Worm (Caenorhabditis elegans) whole organism, young adult: Measurements from ENCODE around the gene clec-185.
A peak's percentile ranks its signal among the peaks of the same experiment; 100 is the strongest.

Source experiments
- B0019.2 ChIP-seq: fragments of 200-800 bp; sonication (Bioruptor generic); conservative IDR thresholded peaks from 2 replicates; pipeline ENCODE4 v1.3.6; 2022; ENCODE audit warnings: missing genetic modification reagents, missing genetic modification characterization, missing compliant biosample characterization
- F10E7.11 ChIP-seq: sonication (generic microtip); optimal IDR thresholded peaks from 2 replicates; lab custom pipeline; 2017; ENCODE audit warnings: mild to moderate bottlenecking, missing genetic modification characterization, moderate library complexity, missing compliant biosample characterization
- F52B5.7 ChIP-seq: sonication (generic microtip); optimal IDR thresholded peaks from 2 replicates; lab custom pipeline; 2016; ENCODE audit warnings: mild to moderate bottlenecking, missing genetic modification characterization, missing compliant biosample characterization
- F55B11.4 ChIP-seq: sonication (generic microtip); optimal IDR thresholded peaks from 2 replicates; lab custom pipeline; 2016; ENCODE audit warnings: missing compliant biosample characterization, missing genetic modification characterization, borderline replicate concordance; ENCODE audit not compliant: insufficient read depth
- F57C9.4 ChIP-seq: sonication (generic microtip); optimal IDR thresholded peaks from 2 replicates; lab custom pipeline; 2017; ENCODE audit warnings: mild to moderate bottlenecking, missing genetic modification characterization, missing compliant biosample characterization
- T26A5.8 ChIP-seq: sonication (generic microtip); optimal IDR thresholded peaks from 2 replicates; lab custom pipeline; 2016; ENCODE audit warnings: missing genetic modification characterization, missing compliant biosample characterization
- Y53F4B.3 ChIP-seq: fragments of 200-800 bp; sonication (Bioruptor generic); IDR thresholded peaks from 2 replicates; pipeline ENCODE4 v1.3.6; 2022; ENCODE audit warnings: missing genetic modification reagents, missing genetic modification characterization, missing compliant biosample characterization
- Y53G8AR.9 ChIP-seq: fragments of 200-800 bp; sonication (Bioruptor generic); conservative IDR thresholded peaks from 2 replicates; pipeline ENCODE4 v1.3.6; 2022; ENCODE audit warnings: missing genetic modification reagents, missing genetic modification characterization, missing compliant biosample characterization
- Y67H2A.10 ChIP-seq: fragments of 200-800 bp; sonication (Bioruptor generic); conservative IDR thresholded peaks from 2 replicates; pipeline ENCODE4 v1.3.6; 2022; ENCODE audit warnings: missing genetic modification reagents, missing genetic modification characterization, missing compliant biosample characterization
- Y79H2A.3 ChIP-seq: fragments of 200-800 bp; sonication (Bioruptor generic); conservative IDR thresholded peaks from 2 replicates; pipeline ENCODE4 v1.3.6; 2022; ENCODE audit warnings: missing genetic modification reagents, missing genetic modification characterization, missing compliant biosample characterization
- Y95B8A.8 ChIP-seq: fragments of 200-800 bp; sonication (Bioruptor generic); IDR thresholded peaks from 2 replicates; pipeline ENCODE4 v1.3.6; 2022; ENCODE audit warnings: missing genetic modification reagents, missing genetic modification characterization, missing compliant biosample characterization
- akir-1 ChIP-seq: fragments of 200-800 bp; sonication (Bioruptor generic); optimal IDR thresholded peaks from 2 replicates; lab custom pipeline; 2018; ENCODE audit warnings: mild to moderate bottlenecking, missing genetic modification characterization, moderate library complexity, missing compliant biosample characterization
- aptf-2 ChIP-seq: fragments of 200-800 bp; sonication (Bioruptor generic); conservative IDR thresholded peaks from 2 replicates; pipeline ENCODE4 v1.3.6; 2022; ENCODE audit warnings: missing genetic modification reagents, missing genetic modification characterization, missing compliant biosample characterization
- atf-7 ChIP-seq: sonication (generic microtip); optimal IDR thresholded peaks from 2 replicates; lab custom pipeline; 2017; ENCODE audit warnings: mild to moderate bottlenecking, missing genetic modification characterization, missing compliant biosample characterization
- athp-1 ChIP-seq: sonication (generic microtip); optimal IDR thresholded peaks from 2 replicates; lab custom pipeline; 2017; ENCODE audit warnings: mild to moderate bottlenecking, missing genetic modification characterization, missing compliant biosample characterization
- attf-3 ChIP-seq: fragments of 200-800 bp; sonication (Bioruptor generic); conservative IDR thresholded peaks from 2 replicates; pipeline ENCODE4 v1.3.6; 2022; ENCODE audit warnings: missing genetic modification reagents, missing genetic modification characterization, missing compliant biosample characterization
- attf-5 ChIP-seq: fragments of 200-800 bp; sonication (Bioruptor generic); optimal IDR thresholded peaks from 2 replicates; lab custom pipeline; 2018; ENCODE audit warnings: mild to moderate bottlenecking, missing genetic modification characterization, missing compliant biosample characterization
- attf-6 ChIP-seq: fragments of 200-800 bp; sonication (Bioruptor generic); IDR thresholded peaks from 2 replicates; pipeline ENCODE4 v1.3.6; 2022; ENCODE audit warnings: missing genetic modification reagents, missing genetic modification characterization, missing compliant biosample characterization
- ccch-3 ChIP-seq: fragments of 200-800 bp; sonication (Bioruptor generic); optimal IDR thresholded peaks from 2 replicates; lab custom pipeline; 2018; ENCODE audit warnings: mild to moderate bottlenecking, missing genetic modification characterization, missing compliant biosample characterization
- dpff-1 ChIP-seq: sonication (generic microtip); optimal IDR thresholded peaks from 2 replicates; lab custom pipeline; 2017; ENCODE audit warnings: mild to moderate bottlenecking, missing genetic modification characterization, missing compliant biosample characterization
- egl-44 ChIP-seq: fragments of 200-800 bp; sonication (Bioruptor generic); IDR thresholded peaks from 2 replicates; pipeline ENCODE4 v1.3.6; 2022; ENCODE audit warnings: missing genetic modification reagents, missing genetic modification characterization, missing compliant biosample characterization
- ekl-4 ChIP-seq: fragments of 200-800 bp; sonication (Bioruptor generic); IDR thresholded peaks from 2 replicates; pipeline ENCODE4 v1.3.6; 2022; ENCODE audit warnings: missing genetic modification reagents, missing genetic modification characterization, missing compliant biosample characterization
- ets-4 ChIP-seq: fragments of 200-800 bp; sonication (Bioruptor generic); optimal IDR thresholded peaks from 2 replicates; lab custom pipeline; 2018; ENCODE audit warnings: mild to moderate bottlenecking, missing genetic modification characterization, missing compliant biosample characterization
- gei-17 ChIP-seq: fragments of 200-800 bp; sonication (Bioruptor generic); optimal IDR thresholded peaks from 2 replicates; lab custom pipeline; 2018; ENCODE audit warnings: mild to moderate bottlenecking, missing genetic modification characterization, missing compliant biosample characterization
- him-1 ChIP-seq: sonication (generic microtip); optimal IDR thresholded peaks from 2 replicates; lab custom pipeline; 2016; ENCODE audit warnings: missing genotype, missing genetic modification reagents, missing genetic modification characterization, missing compliant biosample characterization
- hlh-12 ChIP-seq: sonication (generic microtip); optimal IDR thresholded peaks from 2 replicates; lab custom pipeline; 2016; ENCODE audit warnings: missing genetic modification characterization, missing compliant biosample characterization
- hmg-1.2 ChIP-seq: fragments of 200-800 bp; sonication (Bioruptor generic); IDR thresholded peaks from 2 replicates; pipeline ENCODE4 v1.3.6; 2022; ENCODE audit warnings: missing genetic modification reagents, missing genetic modification characterization, missing compliant biosample characterization
- hrde-1 ChIP-seq: sonication (generic microtip); optimal IDR thresholded peaks from 2 replicates; lab custom pipeline; 2016; ENCODE audit warnings: missing genetic modification characterization, mild to moderate bottlenecking, missing compliant biosample characterization, moderate library complexity, missing genotype, missing genetic modification reagents, borderline replicate concordance
- hsf-1 ChIP-seq: fragments of 200-800 bp; sonication (Bioruptor generic); IDR thresholded peaks from 2 replicates; pipeline ENCODE4 v1.3.6; 2022; ENCODE audit warnings: missing genetic modification reagents, missing genetic modification characterization, missing compliant biosample characterization
- let-526 ChIP-seq: fragments of 200-800 bp; sonication (Bioruptor generic); IDR thresholded peaks from 2 replicates; pipeline ENCODE4 v1.3.6; 2022; ENCODE audit warnings: missing genetic modification reagents, missing genetic modification characterization, missing compliant biosample characterization
- let-607 ChIP-seq, 2 experiments: fragments of 200-800 bp in 1 of 2; sonication (Bioruptor generic) in 1 of 2; sonication (generic microtip) in 1 of 2; optimal IDR thresholded peaks; 2 replicates each; lab custom pipeline; 2016 to 2018; ENCODE audit warnings: mild to moderate bottlenecking in 2 of 2, missing compliant biosample characterization in 2 of 2, missing genetic modification characterization in 2 of 2, moderate library complexity in 2 of 2, missing genotype in 1 of 2
- lin-54 ChIP-seq: fragments of 200-800 bp; sonication (Bioruptor generic); optimal IDR thresholded peaks from 2 replicates; lab custom pipeline; 2018; ENCODE audit warnings: mild to moderate bottlenecking, missing genetic modification characterization, missing compliant biosample characterization
- lir-1 ChIP-seq: fragments of 200-800 bp; sonication (Bioruptor generic); conservative IDR thresholded peaks from 2 replicates; pipeline ENCODE4 v1.3.6; 2022; ENCODE audit warnings: missing genetic modification reagents, missing genetic modification characterization, missing compliant biosample characterization
- madf-10 ChIP-seq: sonication (generic microtip); optimal IDR thresholded peaks from 2 replicates; lab custom pipeline; 2016; ENCODE audit warnings: mild to moderate bottlenecking, missing genetic modification characterization, missing compliant biosample characterization
- nfya-1 ChIP-seq: sonication (generic microtip); optimal IDR thresholded peaks from 2 replicates; lab custom pipeline; 2017; ENCODE audit warnings: antibody characterized with exemption, missing compliant biosample characterization, missing genetic modification characterization, borderline replicate concordance; ENCODE audit not compliant: insufficient read depth
- nhr-27 ChIP-seq: fragments of 200-800 bp; sonication (Bioruptor generic); optimal IDR thresholded peaks from 2 replicates; lab custom pipeline; 2018; ENCODE audit warnings: mild to moderate bottlenecking, missing genetic modification characterization, moderate library complexity, missing compliant biosample characterization
- rcor-1 ChIP-seq: fragments of 200-800 bp; sonication (Bioruptor generic); IDR thresholded peaks from 2 replicates; pipeline ENCODE4 v1.3.6; 2022; ENCODE audit warnings: missing genetic modification reagents, missing genetic modification characterization, missing compliant biosample characterization
- sdz-38 ChIP-seq: sonication (generic microtip); optimal IDR thresholded peaks from 2 replicates; lab custom pipeline; 2016; ENCODE audit warnings: missing genotype, missing genetic modification characterization, missing compliant biosample characterization
- tbp1 ChIP-seq: fragments of 200-800 bp; sonication (Bioruptor generic); optimal IDR thresholded peaks from 2 replicates; lab custom pipeline; 2018; ENCODE audit warnings: mild to moderate bottlenecking, missing genetic modification characterization, missing compliant biosample characterization
- tbx-9 ChIP-seq: sonication (generic microtip); optimal IDR thresholded peaks from 2 replicates; lab custom pipeline; 2016; ENCODE audit warnings: borderline replicate concordance, missing genetic modification characterization, inconsistent platforms, missing compliant biosample characterization
- tlf-1 ChIP-seq: fragments of 200-800 bp; sonication (Bioruptor generic); optimal IDR thresholded peaks from 2 replicates; lab custom pipeline; 2018; ENCODE audit warnings: mild to moderate bottlenecking, missing genetic modification characterization, missing compliant biosample characterization
- xnd-1 ChIP-seq: sonication (generic microtip); optimal IDR thresholded peaks from 2 replicates; lab custom pipeline; 2016; ENCODE audit warnings: missing genotype, missing genetic modification reagents, missing genetic modification characterization, missing compliant biosample characterization
- zfh-2 ChIP-seq: fragments of 200-800 bp; sonication (Bioruptor generic); conservative IDR thresholded peaks from 2 replicates; pipeline ENCODE4 v1.3.6; 2022; ENCODE audit warnings: missing genetic modification reagents, missing genetic modification characterization, missing compliant biosample characterization
- zim-3 ChIP-seq: sonication (generic microtip); optimal IDR thresholded peaks from 2 replicates; lab custom pipeline; 2017; ENCODE audit warnings: mild to moderate bottlenecking, missing genetic modification characterization, moderate library complexity, missing compliant biosample characterization
- ztf-18 ChIP-seq: sonication (generic microtip); optimal IDR thresholded peaks from 2 replicates; lab custom pipeline; 2016; ENCODE audit warnings: missing genotype, mild to moderate bottlenecking, missing genetic modification characterization, missing compliant biosample characterization
- ztf-26 ChIP-seq: sonication (generic microtip); optimal IDR thresholded peaks from 2 replicates; lab custom pipeline; 2017; ENCODE audit warnings: missing genetic modification characterization, missing compliant biosample characterization
- ztf-28 ChIP-seq: fragments of 200-800 bp; sonication (Bioruptor generic); IDR thresholded peaks from 2 replicates; pipeline ENCODE4 v1.3.6; 2022; ENCODE audit warnings: missing genetic modification reagents, missing genetic modification characterization, missing compliant biosample characterization

Gene clec-185

ce11 chrIV:12417536-12418195 lies 20.8 kb upstream of the clec-185 start, which contains the start of gene F08G5.3 (continued):
- peak; percentile 58 for TF ChIP-seq athp-1
- peak; percentile 94 for TF ChIP-seq tbp1 (GFP tag; lab: Kevin White, UChicago)
- TF ChIP-seq ekl-4 (GFP tag; lab: Robert Waterston, UW) = 0 out of 2 replicates have a peak, but pooled peaks have one; percentile 46
- TF ChIP-seq gei-17 (GFP tag; lab: Kevin White, UChicago) = no peak
- TF ChIP-seq T26A5.8 = peak; percentile 45
- peak; percentile 48 for TF ChIP-seq tlf-1
- peak; percentile 22; the same call in 1 of the 2 replicates for TF ChIP-seq rcor-1 (GFP tag; lab: Robert Waterston, UW)
- no peak for TF ChIP-seq nhr-27 (tag; lab: Kevin White, UChicago)
- peak; percentile 67 for TF ChIP-seq hmg-1.2 (GFP tag; lab: Robert Waterston, UW)
- peak; percentile 27; the same call in 1 of the 2 replicates for TF ChIP-seq egl-44 (GFP tag; lab: Robert Waterston, UW)
- TF ChIP-seq ztf-28 (GFP tag; lab: Robert Waterston, UW) = peak; percentile 66; the same call in 1 of the 2 replicates
- no peak for TF ChIP-seq xnd-1 (tag; lab: Kevin White, UChicago)
- peak; percentile 26 for TF ChIP-seq ztf-26 (tag; lab: Kevin White, UChicago)
- no peak for TF ChIP-seq let-526
- 0 out of 2 replicates have a peak, but pooled peaks have one; percentile 43 for TF ChIP-seq Y53F4B.3 (GFP tag; lab: Robert Waterston, UW)
- TF ChIP-seq nfya-1 (tag; lab: Kevin White, UChicago) = no peak
- peak; percentile 38 for TF ChIP-seq hlh-12
- no peak for TF ChIP-seq tbx-9 (tag; lab: Kevin White, UChicago)
- TF ChIP-seq Y53G8AR.9 (GFP tag; lab: Robert Waterston, UW) = no peak
- TF ChIP-seq ccch-3 = no peak
- TF ChIP-seq Y79H2A.3 (GFP tag; lab: Robert Waterston, UW) = no peak
- peak; percentile 75 for TF ChIP-seq attf-6 (GFP tag; lab: Robert Waterston, UW)
- no peak for TF ChIP-seq sdz-38 (tag; lab: Kevin White, UChicago)
- TF ChIP-seq let-607 (tag; optimal IDR thresholded peaks at IDR 0.05; lab: Kevin White, UChicago) = peak in 1 of 2 experiments; percentile 29
- TF ChIP-seq akir-1 = no peak
- TF ChIP-seq atf-7 = no peak
- no peak for TF ChIP-seq zfh-2 (GFP tag; lab: Robert Waterston, UW)
- peak; percentile 73 for TF ChIP-seq zim-3
- TF ChIP-seq aptf-2 (GFP tag; lab: Robert Waterston, UW) = no peak
- no peak for TF ChIP-seq Y67H2A.10
- no peak for TF ChIP-seq dpff-1 (tag; lab: Kevin White, UChicago)
- no peak for TF ChIP-seq ets-4 (GFP tag; lab: Kevin White, UChicago)
- TF ChIP-seq B0019.2 (GFP tag; lab: Robert Waterston, UW) = peak; percentile 60; the same call in 1 of the 2 replicates
- TF ChIP-seq him-1 (tag; lab: Kevin White, UChicago) = peak; percentile 88
- no peak for TF ChIP-seq F55B11.4
- TF ChIP-seq madf-10 (tag; lab: Kevin White, UChicago) = peak; percentile 64
- TF ChIP-seq ztf-18 = peak; percentile 66
- TF ChIP-seq attf-5 = peak; percentile 63
- TF ChIP-seq hrde-1 (tag; lab: Kevin White, UChicago) = peak; percentile 67
- TF ChIP-seq F10E7.11 (tag; lab: Kevin White, UChicago) = no peak
- TF ChIP-seq hsf-1 (GFP tag; lab: Robert Waterston, UW) = peak; percentile 57; the same call in 1 of the 2 replicates
- no peak for TF ChIP-seq F57C9.4 (tag; lab: Kevin White, UChicago)
- no peak for TF ChIP-seq lir-1 (GFP tag; lab: Robert Waterston, UW)
- TF ChIP-seq Y95B8A.8 (GFP tag; lab: Robert Waterston, UW) = no peak
- TF ChIP-seq attf-3 (GFP tag; lab: Robert Waterston, UW) = peak; percentile 42; the same call in 1 of the 2 replicates
- TF ChIP-seq F52B5.7 (tag; lab: Kevin White, UChicago) = peak; percentile 43
- TF ChIP-seq lin-54 (GFP tag; lab: Kevin White, UChicago) = peak; percentile 60
